Worm (Caenorhabditis elegans): ENCODE results near the gene abu-13.

The abu-13 gene

ce11 chrIII:6946382-6946781, 684 bp upstream of the abu-13 start, which contains the start of gene let-711 (continued):
- TF ChIP-seq pag-3 (tag; optimal IDR thresholded peaks at IDR 0.05; ENCODE audit: borderline replicate concordance, insufficient read depth) (no peak), swsn-7 (tag; optimal IDR thresholded peaks at IDR 0.05) (peak; percentile 17), lin-35 (GFP tag; optimal IDR thresholded peaks at IDR 0.05) (peak; percentile 37 to 52), nhr-71 (tag; optimal IDR thresholded peaks at IDR 0.05) (peak; percentile 41), dpl-1 (GFP tag; optimal IDR thresholded peaks at IDR 0.05) (peak in 2 of 3 experiments; percentile 19 to 36), xbp-1 (tag; optimal IDR thresholded peaks at IDR 0.05) (no peak), nhr-47 (tag; optimal IDR thresholded peaks at IDR 0.05) (no peak), blmp-1 (tag; optimal IDR thresholded peaks at IDR 0.05) (peak; percentile 36), lsy-2 (tag; optimal IDR thresholded peaks at IDR 0.05) (peak; percentile 22 to 47), irx-1 (tag; optimal IDR thresholded peaks at IDR 0.05) (no peak), unc-86 (tag; optimal IDR thresholded peaks at IDR 0.05) (no peak), aly-2 (tag; optimal IDR thresholded peaks at IDR 0.05) (no peak), ets-5 (GFP tag; IDR thresholded peaks at IDR 0.05) (no peak), jun-1 (tag; optimal IDR thresholded peaks at IDR 0.05) (no peak), mep-1 (tag; optimal IDR thresholded peaks at IDR 0.05) (peak; percentile 17), elt-3 (tag; optimal IDR thresholded peaks at IDR 0.05) (no peak), isw-1 (GFP tag; IDR thresholded peaks at IDR 0.05) (no peak), aha-1 (tag; optimal IDR thresholded peaks at IDR 0.05) (no peak), nhr-77 (tag; optimal IDR thresholded peaks at IDR 0.05) (no peak), rnt-1 (tag; optimal IDR thresholded peaks at IDR 0.05) (peak; percentile 8), nhr-11 (tag; optimal IDR thresholded peaks at IDR 0.05) (no peak), mab-9 (GFP tag; IDR thresholded peaks at IDR 0.05) (no peak), alr-1 (tag; optimal IDR thresholded peaks at IDR 0.05; ENCODE audit: borderline replicate concordance) (no peak), ceh-63 (GFP tag; optimal IDR thresholded peaks at IDR 0.05) (no peak), F16B12.6 (tag; optimal IDR thresholded peaks at IDR 0.05) (no peak), nhr-76 (tag; optimal IDR thresholded peaks at IDR 0.05) (no peak), zag-1 (tag; optimal IDR thresholded peaks at IDR 0.05) (no peak), hlh-17 (GFP tag; optimal IDR thresholded peaks at IDR 0.05; ENCODE audit: borderline replicate concordance) (no peak)

ce11 chrIII:6945319-6945718, 379 bp downstream of the abu-13 start:
- TF ChIP-seq lin-39 (tag; optimal IDR thresholded peaks at IDR 0.05) (no peak), hpl-2 (GFP tag; optimal IDR thresholded peaks at IDR 0.05) (no peak), sup-37 (GFP tag; optimal IDR thresholded peaks at IDR 0.05) (no peak), snpc-4 (tag; optimal IDR thresholded peaks at IDR 0.05) (no peak), efl-1 (optimal IDR thresholded peaks at IDR 0.05) (no peak), efl-1 (GFP tag; optimal IDR thresholded peaks at IDR 0.05 in 1 of 2) (peak in 1 of 2 experiments; percentile 18), hlh-17 (GFP tag; optimal IDR thresholded peaks at IDR 0.05; ENCODE audit: borderline replicate concordance) (no peak)

- no peak for TF ChIP-seq nhr-90 (tag; optimal IDR thresholded peaks at IDR 0.05; ENCODE audit: poor library complexity)
- no peak for TF ChIP-seq C04F5.9 (tag; optimal IDR thresholded peaks at IDR 0.05)
- TF ChIP-seq mab-9 (GFP tag; IDR thresholded peaks at IDR 0.05) = no peak
- no peak for TF ChIP-seq fos-1 (tag; optimal IDR thresholded peaks at IDR 0.05)
- no peak for TF ChIP-seq grh-1 (GFP tag; IDR thresholded peaks at IDR 0.05)
- TF ChIP-seq nhr-237 (tag; optimal IDR thresholded peaks at IDR 0.05) = no peak
- TF ChIP-seq fkh-8 (tag; optimal IDR thresholded peaks at IDR 0.05) = no peak
- no peak for TF ChIP-seq zag-1 (tag; optimal IDR thresholded peaks at IDR 0.05)
These were observed 6.2 kb downstream of the abu-13 start, which contains the start of gene F57B9.3 for ce11 chrIII:6939523-6939922. F57B9.3 (plus strand) TSS chrIII:6939823.

All from whole organism, L1 larva.